Worm (Caenorhabditis elegans) whole organism, L3 larva: Measurements from ENCODE around the gene hal-2.

Experiments
- R02D3.7 ChIP-seq: fragments of 150-350 bp; optimal IDR thresholded peaks from 2 replicates; lab custom pipeline; 2014; ENCODE audit warnings: missing biosample characterization, missing genetic modification characterization
- ama-1 ChIP-seq: fragments of 150-350 bp; optimal IDR thresholded peaks from 2 replicates; lab custom pipeline; 2018
- ceh-16 ChIP-seq: sonication (generic microtip); optimal IDR thresholded peaks from 2 replicates; lab custom pipeline; 2017; ENCODE audit warnings: missing biosample characterization, missing genetic modification characterization
- ceh-28 ChIP-seq: fragments of 150-350 bp; optimal IDR thresholded peaks from 2 replicates; lab custom pipeline; 2014; ENCODE audit warnings: missing biosample characterization, missing genetic modification reagents, missing genetic modification characterization
- ceh-82 ChIP-seq: fragments of 150-350 bp; optimal IDR thresholded peaks from 2 replicates; lab custom pipeline; 2014; ENCODE audit warnings: missing biosample characterization, missing genetic modification characterization
- ceh-9 ChIP-seq: sonication (generic microtip); optimal IDR thresholded peaks from 2 replicates; lab custom pipeline; 2018; ENCODE audit warnings: missing biosample characterization, missing genetic modification characterization
- daf-12 ChIP-seq: fragments of 150-350 bp; optimal IDR thresholded peaks from 2 replicates; lab custom pipeline; 2014; ENCODE audit warnings: missing biosample characterization, missing genetic modification reagents, missing genetic modification characterization
- egl-5 ChIP-seq: fragments of 150-350 bp; optimal IDR thresholded peaks from 2 replicates; lab custom pipeline; 2017; ENCODE audit warnings: missing biosample characterization, missing genetic modification reagents, missing genetic modification characterization, inconsistent platforms
- elt-1 ChIP-seq: fragments of 150-350 bp; optimal IDR thresholded peaks from 2 replicates; lab custom pipeline; 2014; ENCODE audit warnings: missing biosample characterization, missing genetic modification characterization
- elt-2 ChIP-seq: sonication (generic microtip); optimal IDR thresholded peaks from 2 replicates; lab custom pipeline; 2016; ENCODE audit warnings: missing genetic modification reagents, mild to moderate bottlenecking, missing genetic modification characterization, missing compliant biosample characterization
- elt-3 ChIP-seq, 3 experiments: fragments of 150-350 bp in 1 of 3; sonication (generic microtip) in 2 of 3; optimal IDR thresholded peaks; 2 replicates in 2 of 3; 4 replicates in 1 of 3; lab custom pipeline; 2014 to 2017; ENCODE audit warnings: missing biosample characterization in 3 of 3, missing genetic modification characterization in 3 of 3
- eor-1 ChIP-seq, 2 experiments: fragments of 150-350 bp; optimal IDR thresholded peaks; 2 replicates each; lab custom pipeline; 2014 to 2018; ENCODE audit warnings: missing biosample characterization in 2 of 2, missing genetic modification characterization in 2 of 2
- fos-1 ChIP-seq: fragments of 150-350 bp; optimal IDR thresholded peaks from 2 replicates; lab custom pipeline; 2014; ENCODE audit warnings: missing biosample characterization, missing genetic modification characterization
- hmg-11 ChIP-seq: sonication (generic microtip); optimal IDR thresholded peaks from 2 replicates; lab custom pipeline; 2016; ENCODE audit warnings: missing genetic modification characterization, missing compliant biosample characterization
- jun-1 ChIP-seq: fragments of 150-350 bp; optimal IDR thresholded peaks from 2 replicates; lab custom pipeline; 2014; ENCODE audit warnings: missing biosample characterization, missing genetic modification reagents, missing genetic modification characterization
- lin-15B ChIP-seq: fragments of 150-350 bp; optimal IDR thresholded peaks from 2 replicates; lab custom pipeline; 2014; ENCODE audit warnings: missing biosample characterization, missing genetic modification characterization
- lin-39 ChIP-seq: fragments of 150-350 bp; optimal IDR thresholded peaks from 2 replicates; lab custom pipeline; 2018; ENCODE audit warnings: missing biosample characterization, missing genetic modification reagents, missing genetic modification characterization
- lsy-12 ChIP-seq: sonication (generic microtip); optimal IDR thresholded peaks from 2 replicates; lab custom pipeline; 2016; ENCODE audit warnings: mild to moderate bottlenecking, missing genetic modification characterization, missing compliant biosample characterization
- mdl-1 ChIP-seq: fragments of 150-350 bp; optimal IDR thresholded peaks from 2 replicates; lab custom pipeline; 2014; ENCODE audit warnings: missing biosample characterization, missing genetic modification characterization
- mml-1 ChIP-seq: fragments of 150-350 bp; sonication (generic microtip); optimal IDR thresholded peaks from 3 replicates; lab custom pipeline; 2014; ENCODE audit warnings: missing biosample characterization, missing genetic modification characterization
- nhr-11 ChIP-seq: fragments of 150-350 bp; optimal IDR thresholded peaks from 2 replicates; lab custom pipeline; 2014; ENCODE audit warnings: missing biosample characterization, missing genetic modification characterization
- nhr-12 ChIP-seq: fragments of 150-350 bp; optimal IDR thresholded peaks from 2 replicates; lab custom pipeline; 2014; ENCODE audit warnings: missing biosample characterization, missing genetic modification characterization
- nhr-23 ChIP-seq: fragments of 150-350 bp; optimal IDR thresholded peaks from 2 replicates; lab custom pipeline; 2014; ENCODE audit warnings: missing biosample characterization, missing genetic modification reagents, missing genetic modification characterization
- nhr-25 ChIP-seq: sonication (generic microtip); optimal IDR thresholded peaks from 2 replicates; lab custom pipeline; 2017; ENCODE audit warnings: missing biosample characterization, missing genetic modification characterization
- nhr-28 ChIP-seq: fragments of 150-350 bp; optimal IDR thresholded peaks from 2 replicates; lab custom pipeline; 2014; ENCODE audit warnings: missing biosample characterization, missing genetic modification characterization
- nhr-67 ChIP-seq: fragments of 150-350 bp; optimal IDR thresholded peaks from 2 replicates; lab custom pipeline; 2014; ENCODE audit warnings: missing biosample characterization, missing genetic modification characterization
- nhr-76 ChIP-seq: fragments of 150-350 bp; sonication (generic microtip); optimal IDR thresholded peaks from 5 replicates; lab custom pipeline; 2014; ENCODE audit warnings: missing biosample characterization, missing genetic modification characterization
- pha-4 ChIP-seq: fragments of 150-350 bp; optimal IDR thresholded peaks from 2 replicates; lab custom pipeline; 2014; ENCODE audit warnings: missing biosample characterization, missing genetic modification reagents, missing genetic modification characterization
- pqm-1 ChIP-seq: fragments of 150-350 bp; optimal IDR thresholded peaks from 2 replicates; lab custom pipeline; 2017; ENCODE audit warnings: missing biosample characterization, missing genetic modification characterization, inconsistent platforms
- sea-2 ChIP-seq: fragments of 150-350 bp; sonication (generic microtip); optimal IDR thresholded peaks from 4 replicates; lab custom pipeline; 2014; ENCODE audit warnings: missing biosample characterization, missing genetic modification reagents, missing genetic modification characterization
- skn-1 ChIP-seq: fragments of 150-350 bp; optimal IDR thresholded peaks from 2 replicates; lab custom pipeline; 2014; ENCODE audit warnings: missing biosample characterization, missing genetic modification characterization
- snpc-4 ChIP-seq: fragments of 150-350 bp; optimal IDR thresholded peaks from 2 replicates; lab custom pipeline; 2014; ENCODE audit warnings: missing biosample characterization, missing genetic modification characterization
- unc-39 ChIP-seq: sonication (generic microtip); optimal IDR thresholded peaks from 4 replicates; lab custom pipeline; 2017; ENCODE audit warnings: missing biosample characterization, missing genetic modification characterization
- zag-1 ChIP-seq: fragments of 150-350 bp; optimal IDR thresholded peaks from 2 replicates; lab custom pipeline; 2014; ENCODE audit warnings: missing biosample characterization, missing genetic modification characterization
- ztf-11 ChIP-seq: fragments of 150-350 bp; optimal IDR thresholded peaks from 2 replicates; lab custom pipeline; 2014; ENCODE audit warnings: missing biosample characterization, missing genetic modification characterization
- ztf-4 ChIP-seq: fragments of 150-350 bp; optimal IDR thresholded peaks from 2 replicates; lab custom pipeline; 2014; ENCODE audit warnings: missing biosample characterization, missing genetic modification characterization

hal-2 gene

DNA sequence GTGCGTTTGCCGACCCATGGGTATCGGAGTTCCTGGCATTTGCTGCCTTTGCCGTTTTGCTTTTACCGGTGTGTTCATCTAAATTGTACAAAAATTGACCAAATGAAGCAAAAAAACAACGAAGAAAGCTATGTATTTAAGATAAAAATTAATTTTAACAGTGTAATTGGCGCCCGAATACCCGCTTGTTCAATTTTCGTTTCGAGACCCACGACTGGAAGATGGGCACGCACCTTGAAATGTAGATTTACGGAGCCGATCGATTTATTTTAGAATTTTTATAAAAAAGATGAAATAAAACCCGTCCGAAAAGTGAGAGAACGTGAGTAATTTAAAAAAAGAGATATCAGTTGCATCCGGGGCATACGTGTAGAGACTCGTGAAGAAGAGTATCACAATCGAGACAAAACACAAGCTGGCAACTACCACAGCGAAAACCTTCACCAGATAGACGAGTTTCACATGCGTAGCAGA lies at the start of gene hal-2:
Gene hal-2, minus strand, starts transcription at position 424 of the 474 bp plus-strand sequence.
- TF ChIP-seq nhr-23: no peak
- no peak for TF ChIP-seq ztf-11 (tag; lab: Kevin White, UChicago)
- no peak for TF ChIP-seq jun-1
- no peak for TF ChIP-seq mdl-1 (tag; lab: Kevin White, UChicago)
- no peak for TF ChIP-seq egl-5 (tag; lab: Kevin White, UChicago)
- TF ChIP-seq ceh-82 (tag; lab: Kevin White, UChicago): no peak
- no peak for TF ChIP-seq lsy-12 (tag; lab: Kevin White, UChicago)
- no peak for TF ChIP-seq ceh-28 (tag; lab: Kevin White, UChicago)
- no peak for TF ChIP-seq skn-1 (tag; lab: Kevin White, UChicago)
- TF ChIP-seq lin-39 (tag; lab: Kevin White, UChicago): no peak
- no peak for TF ChIP-seq ceh-16
- TF ChIP-seq nhr-67 (tag; lab: Kevin White, UChicago): no peak
- TF ChIP-seq snpc-4: no peak

DNA sequence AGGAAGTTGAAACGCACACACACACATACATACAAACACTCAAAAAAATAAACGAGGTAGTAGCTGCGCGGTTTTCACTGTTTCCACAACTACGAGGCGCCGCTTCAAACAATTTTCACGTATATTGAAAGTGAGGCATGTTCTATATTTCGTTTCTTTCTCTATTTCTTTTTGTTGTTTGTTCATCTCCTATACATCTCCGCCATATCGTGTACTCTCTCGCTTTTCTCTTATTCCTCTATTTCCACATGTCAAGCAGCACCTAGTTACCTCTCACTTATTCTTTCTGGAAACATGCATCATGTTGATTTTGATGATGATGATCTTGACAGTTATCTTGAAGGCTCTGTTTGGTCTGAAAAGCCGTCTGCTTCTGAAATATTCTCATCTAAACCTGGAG lies 48.0 kb upstream of the hal-2 start, which contains the start of gene ZK1128.7:
Gene ZK1128.7, plus strand, starts transcription at position 229 of the 400 bp plus-strand sequence.
- TF ChIP-seq mdl-1 (tag; lab: Kevin White, UChicago) (no peak), ceh-82 (tag; lab: Kevin White, UChicago) (no peak), pqm-1 (tag; lab: Kevin White, UChicago) (no peak), lsy-12 (tag; lab: Kevin White, UChicago) (no peak), egl-5 (tag; lab: Kevin White, UChicago) (no peak), mml-1 (tag; lab: Kevin White, UChicago) (no peak), nhr-67 (tag; lab: Kevin White, UChicago) (no peak), nhr-23 (peak; percentile 22), pha-4 (tag; lab: Kevin White, UChicago) (peak; percentile 51), nhr-28 (tag; lab: Kevin White, UChicago) (no peak)

DNA sequence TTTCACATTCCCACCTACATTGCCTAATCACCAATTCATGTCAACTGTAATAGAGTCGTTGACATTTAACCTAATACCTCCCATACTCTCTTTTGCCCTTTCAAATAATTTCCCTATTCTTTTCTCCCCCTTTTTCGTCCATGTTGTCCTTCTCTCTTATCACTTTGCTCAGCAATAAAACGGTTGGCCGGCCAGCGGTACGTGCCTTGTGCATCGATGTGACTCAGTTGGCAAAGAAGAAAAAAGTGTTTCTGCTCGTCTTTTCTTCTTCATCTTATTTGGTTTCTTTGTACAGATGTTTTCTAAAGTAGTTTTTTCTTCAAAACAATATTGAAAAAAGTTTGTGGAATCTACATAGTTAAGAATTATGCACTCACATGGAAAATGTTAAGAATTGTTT lies 45.8 kb upstream of the hal-2 start:
- peak; percentile 23 for TF ChIP-seq pqm-1 (tag; lab: Kevin White, UChicago)
- peak; percentile 63 for TF ChIP-seq elt-2 (tag; lab: Kevin White, UChicago)
- no peak for TF ChIP-seq R02D3.7 (tag; lab: Kevin White, UChicago)
- peak; percentile 36 for TF ChIP-seq pha-4 (tag; lab: Kevin White, UChicago)
- TF ChIP-seq ama-1 (lab: Kevin White, UChicago): no peak

DNA sequence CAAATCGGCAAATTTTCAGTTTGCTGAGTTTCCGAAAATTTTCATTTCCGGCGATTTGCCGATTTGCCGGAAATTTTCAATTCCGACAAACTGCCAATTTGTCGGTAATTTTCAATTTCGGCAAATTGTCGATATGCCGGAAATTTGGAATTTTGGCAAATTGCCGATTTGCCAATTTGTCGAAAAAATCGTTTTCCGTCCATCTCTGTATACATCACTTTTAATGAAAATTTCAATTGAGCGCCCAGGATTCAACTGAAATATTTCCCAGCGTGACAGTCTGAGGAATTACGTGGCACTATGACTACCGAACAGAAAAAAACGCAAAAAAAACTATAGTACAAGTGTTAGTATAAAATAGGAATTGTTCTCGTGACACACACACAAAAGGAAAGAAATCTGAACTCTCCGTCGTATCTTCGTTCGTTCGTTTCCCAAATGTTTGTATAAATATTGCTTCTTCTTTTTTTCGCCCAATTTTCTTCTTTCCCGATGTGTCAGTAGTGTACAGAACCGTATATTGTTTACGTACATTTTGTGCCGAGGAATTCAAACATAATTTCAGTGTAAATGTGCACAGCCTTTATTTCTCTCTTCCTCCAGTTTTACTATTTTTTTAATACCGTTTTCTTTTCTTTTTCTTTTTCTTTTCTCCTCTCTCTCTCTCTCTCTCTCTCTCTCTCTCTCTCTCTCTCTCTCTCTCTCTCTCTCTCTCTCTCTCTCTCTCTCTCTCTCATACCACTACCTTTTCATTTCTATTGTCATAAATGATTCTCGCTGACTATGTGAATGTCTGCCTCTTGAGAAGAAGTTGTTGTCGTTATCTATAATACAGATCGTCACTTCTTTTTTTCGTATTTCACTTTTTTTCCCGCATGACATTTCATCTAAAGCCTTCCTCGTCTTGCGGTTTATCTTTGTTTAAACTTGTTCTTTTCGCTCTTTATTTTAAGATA lies 44.0 kb upstream of the hal-2 start:
- no peak for TF ChIP-seq ceh-28 (tag; lab: Kevin White, UChicago)
- no peak for TF ChIP-seq daf-12 (tag; lab: Kevin White, UChicago)
- no peak for TF ChIP-seq snpc-4
- TF ChIP-seq nhr-76 (tag; lab: Kevin White, UChicago): no peak
- peak; percentile 10 for TF ChIP-seq nhr-23
- TF ChIP-seq elt-2 (tag; lab: Kevin White, UChicago): peak; percentile 72
- TF ChIP-seq elt-3 (tag; optimal IDR thresholded peaks at IDR 0.05; lab: Kevin White, UChicago): no peak
- no peak for TF ChIP-seq egl-5 (tag; lab: Kevin White, UChicago)
- TF ChIP-seq ama-1 (lab: Kevin White, UChicago): no peak
- TF ChIP-seq R02D3.7 (tag; lab: Kevin White, UChicago): no peak
- TF ChIP-seq fos-1: no peak
- no peak for TF ChIP-seq nhr-28 (tag; lab: Kevin White, UChicago)
- TF ChIP-seq zag-1: no peak
- no peak for TF ChIP-seq ceh-16
- peak; percentile 79 for TF ChIP-seq elt-1 (tag; lab: Kevin White, UChicago)
- peak; percentile 30 for TF ChIP-seq nhr-25 (tag; lab: Kevin White, UChicago)
- no peak for TF ChIP-seq lin-15B (tag; lab: Kevin White, UChicago)
- TF ChIP-seq ztf-4 (tag; lab: Kevin White, UChicago): no peak
- TF ChIP-seq hmg-11 (tag; lab: Kevin White, UChicago): no peak
- peak; percentile 79 for TF ChIP-seq pha-4 (tag; lab: Kevin White, UChicago)
- TF ChIP-seq nhr-11: no peak
- peak; percentile 75 for TF ChIP-seq pqm-1 (tag; lab: Kevin White, UChicago)
- no peak for TF ChIP-seq eor-1 (tag; optimal IDR thresholded peaks at IDR 0.05; lab: Kevin White, UChicago)
- no peak for TF ChIP-seq ztf-11 (tag; lab: Kevin White, UChicago)
- TF ChIP-seq ceh-9 (tag; lab: Kevin White, UChicago): no peak
- no peak for TF ChIP-seq nhr-12 (tag; lab: Kevin White, UChicago)
- no peak for TF ChIP-seq sea-2 (GFP tag; lab: Kevin White, UChicago)
- TF ChIP-seq unc-39 (tag; lab: Kevin White, UChicago): no peak
- TF ChIP-seq jun-1: no peak
